Worm (Caenorhabditis elegans) whole organism, L2 larva: ENCODE measurements around the gene Y50D4A.5.

Experiments
- lsy-2 ChIP-seq, 2 experiments: fragments of 150-350 bp in 1 of 2; sonication (generic microtip) in 1 of 2; optimal IDR thresholded peaks; 2 replicates each; lab custom pipeline; 2014 to 2017; ENCODE audit warnings: missing biosample characterization in 2 of 2, missing genetic modification characterization in 2 of 2
- nhr-25 ChIP-seq: fragments of 150-350 bp; sonication (generic microtip); optimal IDR thresholded peaks from 3 replicates; lab custom pipeline; 2014; ENCODE audit warnings: missing biosample characterization, missing genetic modification characterization
- snpc-4 ChIP-seq: fragments of 150-350 bp; optimal IDR thresholded peaks from 2 replicates; lab custom pipeline; 2014; ENCODE audit warnings: missing biosample characterization, missing genetic modification characterization
- unc-62 ChIP-seq: fragments of 150-350 bp; optimal IDR thresholded peaks from 2 replicates; lab custom pipeline; 2014; ENCODE audit warnings: missing biosample characterization, missing genetic modification reagents, missing genetic modification characterization

DNA sequence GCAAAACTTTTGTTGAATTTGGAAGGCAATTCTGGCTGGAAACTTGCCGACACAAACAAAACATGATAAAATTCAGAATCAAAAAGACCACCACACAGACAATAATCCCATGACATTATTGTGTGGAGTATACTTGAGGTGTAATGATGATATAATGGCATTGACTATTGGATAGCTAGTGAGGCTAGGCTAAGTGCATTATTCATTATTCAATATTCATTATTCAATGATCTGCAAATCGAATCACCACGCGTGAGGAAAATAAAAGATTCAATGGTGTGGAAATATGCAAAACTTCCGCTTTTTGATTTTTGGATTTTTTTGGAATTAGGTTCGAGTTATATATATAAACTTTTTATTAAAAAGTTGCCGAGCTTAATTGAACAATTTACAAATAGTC is 16.5 kb downstream of the Y50D4A.5 start:
- TF ChIP-seq snpc-4, result no peak
- no peak for TF ChIP-seq nhr-25 (tag; lab: Kevin White, UChicago)
- TF ChIP-seq lsy-2 (tag; optimal IDR thresholded peaks at IDR 0.05; lab: Kevin White, UChicago), result no peak
- TF ChIP-seq unc-62 (GFP tag; lab: Kevin White, UChicago), result no peak
